Fruit fly (Drosophila melanogaster) whole organism, embryonic: ENCODE results near the gene Sdhaf3.

Experiments used
- ATbp ChIP-seq: fragments of 200-800 bp; sonication (Bioruptor generic); optimal IDR thresholded peaks from 2 replicates; lab custom pipeline; 2017; ENCODE audit warnings: missing biosample characterization, mild to moderate bottlenecking, missing genetic modification characterization, missing genetic modification reagents
- Ada2b ChIP-seq: fragments of 200-800 bp; sonication (Bioruptor generic); IDR thresholded peaks from 2 replicates; pipeline ENCODE4 v1.3.6; 2022; ENCODE audit warnings: missing biosample characterization, missing genetic modification characterization
- Awh ChIP-seq: fragments of 200-800 bp; sonication (Bioruptor generic); IDR thresholded peaks from 2 replicates; pipeline ENCODE4, ENCODE4 v1.3.6; 2022; ENCODE audit warnings: missing biosample characterization, missing genetic modification characterization
- Bgb ChIP-seq: fragments of 200-800 bp; sonication (Bioruptor generic); IDR thresholded peaks from 2 replicates; pipeline ENCODE4 v1.3.6; 2022; ENCODE audit warnings: missing biosample characterization, missing genetic modification characterization; ENCODE audit not compliant: partially characterized antibody
- Bteb2 ChIP-seq: fragments of 200-800 bp; sonication (Bioruptor generic); optimal IDR thresholded peaks from 2 replicates; lab custom pipeline; 2016; ENCODE audit warnings: missing biosample characterization, missing genetic modification characterization
- CG11247 ChIP-seq: fragments of 200-800 bp; sonication (Bioruptor generic); IDR thresholded peaks from 2 replicates; pipeline ENCODE4 v1.3.6; 2022; ENCODE audit warnings: missing biosample characterization, missing genetic modification characterization
- CG13287 ChIP-seq: fragments of 200-800 bp; sonication (Bioruptor generic); IDR thresholded peaks from 2 replicates; pipeline ENCODE4 v1.3.6; 2022; ENCODE audit warnings: missing biosample characterization, missing genetic modification characterization; ENCODE audit not compliant: partially characterized antibody
- CG13624 ChIP-seq: fragments of 200-800 bp; sonication (Bioruptor generic); optimal IDR thresholded peaks from 2 replicates; lab custom pipeline; 2016; ENCODE audit warnings: missing biosample characterization, missing genetic modification characterization
- CG15269 ChIP-seq: fragments of 200-800 bp; sonication (Bioruptor generic); optimal IDR thresholded peaks from 2 replicates; lab custom pipeline; 2018; ENCODE audit warnings: missing biosample characterization, mild to moderate bottlenecking, missing genetic modification characterization, moderate library complexity
- CG17385 ChIP-seq: fragments of 200-800 bp; sonication (Bioruptor generic); optimal IDR thresholded peaks from 3 replicates; lab custom pipeline; 2018; ENCODE audit warnings: missing biosample characterization, mild to moderate bottlenecking, missing genetic modification characterization
- CG17829 ChIP-seq: fragments of 200-800 bp; optimal IDR thresholded peaks from 2 replicates; lab custom pipeline; 2019; ENCODE audit warnings: missing biosample characterization, mild to moderate bottlenecking, missing genetic modification characterization, moderate library complexity
- CG18262 ChIP-seq: fragments of 200-800 bp; optimal IDR thresholded peaks from 3 replicates; lab custom pipeline; 2019; ENCODE audit warnings: missing biosample characterization, mild to moderate bottlenecking, missing genetic modification characterization, moderate library complexity
- CG2129 ChIP-seq: fragments of 200-800 bp; sonication (Bioruptor generic); IDR thresholded peaks from 2 replicates; pipeline ENCODE4 v1.3.6; 2022; ENCODE audit warnings: missing biosample characterization, missing genetic modification characterization; ENCODE audit not compliant: partially characterized antibody
- CG32532 ChIP-seq: fragments of 200-800 bp; sonication (Bioruptor generic); IDR thresholded peaks from 2 replicates; pipeline ENCODE4 v1.3.6; 2022; ENCODE audit warnings: missing biosample characterization, missing genetic modification characterization
- CG34422 ChIP-seq: fragments of 200-800 bp; sonication (Bioruptor generic); IDR thresholded peaks from 3 replicates; pipeline ENCODE4 v1.3.6; 2022; ENCODE audit warnings: missing biosample characterization, missing genetic modification characterization
- CG4424 ChIP-seq: fragments of 200-800 bp; sonication (Bioruptor generic); optimal IDR thresholded peaks from 3 replicates; lab custom pipeline; 2016; ENCODE audit warnings: missing biosample characterization, missing genetic modification characterization
- CG6683 ChIP-seq: fragments of 200-800 bp; sonication (Bioruptor generic); optimal IDR thresholded peaks from 2 replicates; lab custom pipeline; 2017; ENCODE audit warnings: missing biosample characterization, mild to moderate bottlenecking, missing genetic modification characterization, missing genetic modification reagents
- CG6854 ChIP-seq: fragments of 200-800 bp; sonication (Bioruptor generic); optimal IDR thresholded peaks from 3 replicates; lab custom pipeline; 2017; ENCODE audit warnings: missing biosample characterization, mild to moderate bottlenecking, missing genetic modification characterization
- CG8944 ChIP-seq: fragments of 200-800 bp; sonication (Bioruptor generic); optimal IDR thresholded peaks from 3 replicates; lab custom pipeline; 2016; ENCODE audit warnings: missing biosample characterization, missing genetic modification characterization
- CHES-1-like ChIP-seq: fragments of 200-800 bp; sonication (Bioruptor generic); optimal IDR thresholded peaks from 2 replicates; lab custom pipeline; 2016; ENCODE audit warnings: missing biosample characterization, missing genetic modification characterization
- Chrac-16 ChIP-seq: fragments of 200-800 bp; sonication (Bioruptor generic); optimal IDR thresholded peaks from 3 replicates; lab custom pipeline; 2016; ENCODE audit warnings: missing biosample characterization, missing genetic modification characterization
- Dbx ChIP-seq: fragments of 200-800 bp; sonication (Bioruptor generic); IDR thresholded peaks from 3 replicates; pipeline ENCODE4 v1.3.6; 2022; ENCODE audit warnings: missing biosample characterization, missing genetic modification characterization
- HHEX ChIP-seq: fragments of 200-800 bp; sonication (Bioruptor generic); optimal IDR thresholded peaks from 3 replicates; lab custom pipeline; 2017; ENCODE audit warnings: missing biosample characterization, mild to moderate bottlenecking, missing genetic modification characterization, missing genetic modification reagents
- HLH3B ChIP-seq: fragments of 200-800 bp; sonication (Bioruptor generic); IDR thresholded peaks from 2 replicates; pipeline ENCODE4 v1.3.6; 2022; ENCODE audit warnings: missing biosample characterization, missing genetic modification characterization
- HmgD ChIP-seq: fragments of 200-800 bp; sonication (Bioruptor generic); optimal IDR thresholded peaks from 3 replicates; lab custom pipeline; 2016; ENCODE audit warnings: missing biosample characterization, missing genetic modification characterization
- Kr ChIP-seq: fragments of 200-800 bp; sonication (Bioruptor generic); optimal IDR thresholded peaks from 2 replicates; lab custom pipeline; 2017; ENCODE audit warnings: missing biosample characterization, mild to moderate bottlenecking, missing genetic modification characterization
- Lhr ChIP-seq: fragments of 200-800 bp; sonication (Bioruptor generic); optimal IDR thresholded peaks from 3 replicates; lab custom pipeline; 2017; ENCODE audit warnings: mild to moderate bottlenecking, missing biosample characterization, missing genetic modification reagents, missing genetic modification characterization
- Lpt ChIP-seq: fragments of >200 bp; optimal IDR thresholded peaks from 2 replicates; lab custom pipeline; 2018; ENCODE audit warnings: missing biosample characterization, missing genetic modification characterization
- MBD-R2 ChIP-seq: fragments of 200-800 bp; sonication (Bioruptor generic); IDR thresholded peaks from 2 replicates; pipeline ENCODE4 v1.3.6; 2022; ENCODE audit warnings: missing biosample characterization, missing genetic modification characterization
- Mad ChIP-seq: fragments of 200-800 bp; sonication (Bioruptor generic); optimal IDR thresholded peaks from 2 replicates; lab custom pipeline; 2016; ENCODE audit warnings: missing biosample characterization, missing genetic modification characterization
- Meics ChIP-seq: fragments of 200-800 bp; sonication (Bioruptor generic); optimal IDR thresholded peaks from 2 replicates; lab custom pipeline; 2017; ENCODE audit warnings: missing biosample characterization, mild to moderate bottlenecking, missing genetic modification characterization
- Mes4 ChIP-seq: fragments of 200-800 bp; sonication (Bioruptor generic); optimal IDR thresholded peaks from 2 replicates; lab custom pipeline; 2016; ENCODE audit warnings: missing biosample characterization, missing genetic modification characterization
- Mrtf ChIP-seq: fragments of 200-800 bp; sonication (Bioruptor generic); IDR thresholded peaks from 3 replicates; pipeline ENCODE4 v1.3.6; 2022; ENCODE audit warnings: missing biosample characterization, missing genetic modification characterization
- Myb ChIP-seq: fragments of 200-800 bp; sonication (Bioruptor generic); optimal IDR thresholded peaks from 2 replicates; lab custom pipeline; 2016; ENCODE audit warnings: missing biosample characterization, missing genetic modification characterization
- Ptx1 ChIP-seq: fragments of 200-800 bp; sonication (Bioruptor generic); IDR thresholded peaks from 2 replicates; pipeline ENCODE4 v1.3.6; 2022; ENCODE audit warnings: missing biosample characterization, missing genetic modification characterization
- cas ChIP-seq: fragments of 200-800 bp; sonication (Bioruptor generic); IDR thresholded peaks from 2 replicates; pipeline ENCODE4 v1.3.6; 2022; ENCODE audit warnings: missing biosample characterization, missing genetic modification characterization
- dan ChIP-seq: fragments of 200-800 bp; sonication (Bioruptor generic); IDR thresholded peaks from 2 replicates; pipeline ENCODE4 v1.3.6; 2022; ENCODE audit warnings: missing biosample characterization, missing genetic modification characterization
- dmrt11E ChIP-seq: fragments of 200-800 bp; sonication (Bioruptor generic); optimal IDR thresholded peaks from 3 replicates; lab custom pipeline; 2018; ENCODE audit warnings: missing biosample characterization, mild to moderate bottlenecking, missing genetic modification characterization, moderate library complexity
- ftz-f1 ChIP-seq: fragments of 200-800 bp; sonication (Bioruptor generic); optimal IDR thresholded peaks from 2 replicates; lab custom pipeline; 2016; ENCODE audit warnings: missing biosample characterization, missing genetic modification characterization
- grau ChIP-seq: fragments of 200-800 bp; optimal IDR thresholded peaks from 3 replicates; lab custom pipeline; 2019; ENCODE audit warnings: missing biosample characterization, mild to moderate bottlenecking, missing genetic modification characterization, moderate library complexity
- hb ChIP-seq: fragments of 200-800 bp; sonication (Bioruptor generic); IDR thresholded peaks from 3 replicates; pipeline ENCODE4 v1.3.6; 2022; ENCODE audit warnings: missing biosample characterization, missing genetic modification characterization; ENCODE audit not compliant: partially characterized antibody
- kay ChIP-seq: fragments of 200-800 bp; sonication (Bioruptor generic); optimal IDR thresholded peaks from 2 replicates; lab custom pipeline; 2016; ENCODE audit warnings: missing biosample characterization, missing genetic modification characterization
- kni ChIP-seq: fragments of 200-800 bp; sonication (Bioruptor generic); optimal IDR thresholded peaks from 3 replicates; lab custom pipeline; 2017; ENCODE audit warnings: mild to moderate bottlenecking, missing biosample characterization, missing genetic modification reagents, missing genetic modification characterization
- mam ChIP-seq: fragments of 200-800 bp; sonication (Bioruptor generic); optimal IDR thresholded peaks from 3 replicates; lab custom pipeline; 2016; ENCODE audit warnings: missing biosample characterization, missing genetic modification characterization
- pzg ChIP-seq: fragments of 200-800 bp; sonication (Bioruptor generic); optimal IDR thresholded peaks from 3 replicates; lab custom pipeline; 2018; ENCODE audit warnings: missing biosample characterization, mild to moderate bottlenecking, missing genetic modification characterization, moderate library complexity
- rib ChIP-seq: fragments of 200-800 bp; sonication (Bioruptor generic); IDR thresholded peaks from 2 replicates; pipeline ENCODE4 v1.3.6; 2022; ENCODE audit warnings: missing biosample characterization, missing genetic modification characterization
- run ChIP-seq: fragments of 200-800 bp; sonication (Bioruptor generic); optimal IDR thresholded peaks from 3 replicates; lab custom pipeline; 2018; ENCODE audit warnings: missing biosample characterization, mild to moderate bottlenecking, missing genetic modification characterization
- shn ChIP-seq: fragments of 200-800 bp; sonication (Bioruptor generic); optimal IDR thresholded peaks from 3 replicates; lab custom pipeline; 2016; ENCODE audit warnings: missing biosample characterization, missing genetic modification characterization
- sr ChIP-seq: fragments of 200-800 bp; sonication (Bioruptor generic); IDR thresholded peaks from 3 replicates; pipeline ENCODE4 v1.3.6; 2022; ENCODE audit warnings: missing biosample characterization, missing genetic modification characterization

Sdhaf3 gene

DNA sequence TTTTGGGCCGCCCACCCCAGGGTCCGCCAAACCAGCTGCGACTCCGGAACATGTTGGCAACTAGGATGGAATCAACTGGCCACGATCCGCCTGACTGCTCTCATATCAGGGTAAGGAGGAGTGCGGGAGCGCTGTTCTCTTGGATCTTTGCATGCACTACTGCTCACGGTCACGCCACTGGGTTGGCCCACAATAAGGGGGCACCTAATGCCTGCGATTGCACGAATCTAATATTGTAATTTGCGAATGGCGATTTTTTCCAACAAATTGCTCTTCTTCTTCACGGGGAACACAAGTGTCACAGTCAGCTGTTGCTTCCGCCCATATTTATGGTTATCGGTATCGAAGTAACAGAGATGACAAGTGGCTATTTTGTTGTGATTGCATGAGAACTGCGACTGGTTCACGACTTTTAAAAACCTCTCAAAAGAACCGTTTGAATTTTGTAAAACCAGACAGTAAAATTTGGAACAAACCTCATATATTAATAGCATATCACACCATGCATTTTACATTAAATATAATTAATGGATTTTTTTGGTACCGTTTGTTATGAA, 40.8 kb downstream of the Sdhaf3 start, which contains the start of gene ema (continued):
- TF ChIP-seq Dbx (0 out of 3 replicates have a peak, but pooled peaks have one; percentile 38), Mes4 (GFP tag; lab: Kevin White, UChicago) (peak; percentile 33), Bteb2 (GFP tag; lab: Kevin White, UChicago) (no peak), Chrac-16 (GFP tag; lab: Kevin White, UChicago) (peak; percentile 22), grau (tag; lab: Kevin White, UChicago) (peak; percentile 46), CHES-1-like (peak; percentile 23), CG13287 (GFP tag; lab: Robert Waterston, UW) (peak; percentile 65), CG6683 (GFP tag; lab: Kevin White, UChicago) (no peak), Bgb (peak; percentile 24; the same call in 1 of the 2 replicates), Ada2b (GFP tag; lab: Robert Waterston, UW) (peak; percentile 13; the same call in 1 of the 2 replicates), hb (no peak), HHEX (GFP tag; lab: Kevin White, UChicago) (no peak), shn (GFP tag; lab: Kevin White, UChicago) (peak; percentile 32), CG4424 (GFP tag; lab: Kevin White, UChicago) (peak; percentile 6)

DNA sequence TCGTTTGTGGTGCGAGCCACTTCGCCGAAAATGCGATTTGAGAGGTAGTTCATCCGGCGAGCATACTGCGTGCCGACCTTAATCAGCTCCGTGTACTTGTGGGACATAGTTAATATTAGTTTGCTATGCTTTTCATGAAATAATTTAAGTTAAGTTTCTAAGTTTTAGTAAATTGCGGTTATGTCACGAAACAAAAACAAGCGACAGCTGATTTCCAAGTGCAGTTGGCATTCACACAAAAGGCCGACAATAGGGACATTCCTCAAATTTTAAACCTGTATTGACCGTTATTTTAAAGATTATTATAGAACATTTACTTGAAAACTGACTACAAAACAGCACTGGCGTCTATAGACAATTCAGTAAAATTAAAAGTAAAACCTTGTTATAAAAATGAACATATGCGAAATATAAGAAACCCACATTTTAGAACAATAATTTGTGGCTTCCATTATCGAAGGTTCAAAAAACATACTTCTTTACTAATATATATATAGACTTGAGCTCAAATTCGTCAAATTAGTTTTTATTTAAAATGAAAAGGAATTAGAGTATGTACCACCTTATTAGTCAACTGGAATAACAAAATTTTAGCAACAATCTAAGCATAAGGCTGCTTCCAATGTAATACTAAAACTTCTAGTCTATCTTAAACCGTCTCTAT, 45.7 kb downstream of the Sdhaf3 start, which contains the start of gene mRpS33:
Gene mRpS33 (minus strand): TSS at position 224 of the 664 bp plus-strand sequence.
- TF ChIP-seq CG2129 (GFP tag; lab: Robert Waterston, UW) (no peak), Lhr (no peak), Kr (GFP tag; lab: Kevin White, UChicago) (no peak), mam (GFP tag; lab: Kevin White, UChicago) (no peak), CG17829 (no peak), Myb (GFP tag; lab: Kevin White, UChicago) (peak; percentile 74), CG17385 (no peak), CG4424 (GFP tag; lab: Kevin White, UChicago) (no peak), CG32532 (no peak), Ptx1 (GFP tag; lab: Robert Waterston, UW) (no peak), CG6854 (GFP tag; lab: Kevin White, UChicago) (no peak), Mrtf (GFP tag; lab: Robert Waterston, UW) (no peak), CG11247 (no peak), MBD-R2 (GFP tag; lab: Robert Waterston, UW) (peak; percentile 78), CG15269 (tag; lab: Kevin White, UChicago) (no peak), sr (GFP tag; lab: Robert Waterston, UW) (no peak), Mad (no peak), pzg (peak; percentile 14), CG8944 (no peak), HmgD (no peak), kay (GFP tag; lab: Kevin White, UChicago) (no peak), ATbp (no peak), ftz-f1 (GFP tag; lab: Kevin White, UChicago) (no peak), hb (no peak), CG34422 (GFP tag; lab: Robert Waterston, UW) (0 out of 3 replicates have a peak, but pooled peaks have one; percentile 12), Lpt (GFP tag; lab: Kevin White, UChicago) (no peak), cas (no peak), CG18262 (tag; lab: Kevin White, UChicago) (no peak), run (no peak), HLH3B (no peak), CG13624 (no peak), Meics (no peak), Awh (no peak), dmrt11E (tag; lab: Kevin White, UChicago) (no peak), dan (GFP tag; lab: Robert Waterston, UW) (no peak), kni (no peak), rib (no peak)
